Worm (Caenorhabditis elegans) whole organism, L4 larva: ENCODE measurements around the gene Y43F8B.20.

Experiments
- ama-1 ChIP-seq: fragments of 150-350 bp; optimal IDR thresholded peaks from 2 replicates; lab custom pipeline; 2014; ENCODE audit warnings: inconsistent platforms, mixed read lengths
- daf-12 ChIP-seq: fragments of 150-350 bp; optimal IDR thresholded peaks from 2 replicates; lab custom pipeline; 2014; ENCODE audit warnings: missing biosample characterization, missing genetic modification reagents, missing genetic modification characterization
- nhr-10 ChIP-seq: fragments of 150-350 bp; optimal IDR thresholded peaks from 2 replicates; lab custom pipeline; 2014; ENCODE audit warnings: missing biosample characterization, missing genetic modification characterization
- pha-4 ChIP-seq, 2 experiments: fragments of 150-350 bp in 1 of 2; fragments of 200-800 bp in 1 of 2; sonication (Bioruptor generic) in 1 of 2; IDR thresholded peaks in 1 of 2; optimal IDR thresholded peaks in 1 of 2; 2 replicates each; pipeline versions ENCODE4 v1.3.6 to Lab custom; 2014 to 2022; ENCODE audit warnings: missing genetic modification characterization in 2 of 2, missing genetic modification reagents in 2 of 2, missing biosample characterization in 1 of 2, missing compliant biosample characterization in 1 of 2
- pqm-1 ChIP-seq: sonication (generic microtip); optimal IDR thresholded peaks from 2 replicates; lab custom pipeline; 2017; ENCODE audit warnings: missing biosample characterization, missing genetic modification characterization
- unc-62 ChIP-seq, 3 experiments: fragments of 150-350 bp in 1 of 3; sonication (generic microtip); optimal IDR thresholded peaks in 2 of 3; peaks in 1 of 3; 1 replicate in 1 of 3; 2 replicates in 2 of 3; lab custom pipeline; 2014 to 2017; ENCODE audit warnings: missing biosample characterization in 3 of 3, missing genetic modification characterization in 3 of 3, missing genetic modification reagents in 3 of 3, missing genotype in 1 of 3
- zag-1 ChIP-seq: fragments of 150-350 bp; optimal IDR thresholded peaks from 2 replicates; lab custom pipeline; 2014; ENCODE audit warnings: missing biosample characterization, missing genetic modification characterization

- no peak for TF ChIP-seq daf-12 (tag; lab: Kevin White, UChicago)
- no peak for TF ChIP-seq pqm-1 (tag; lab: Kevin White, UChicago)
- no peak for TF ChIP-seq zag-1
- no peak for TF ChIP-seq unc-62 (GFP tag; optimal IDR thresholded peaks at IDR 0.05 in 1 of 2; lab: Kevin White, UChicago)
- no peak for TF ChIP-seq unc-62 (tag; optimal IDR thresholded peaks at IDR 0.05; lab: Kevin White, UChicago)
- no peak for TF ChIP-seq nhr-10 (tag; lab: Kevin White, UChicago)
- TF ChIP-seq ama-1: no peak
- no peak for TF ChIP-seq pha-4 (GFP tag; IDR thresholded peaks at IDR 0.05; lab: Robert Waterston, UW)
- TF ChIP-seq pha-4 (tag; optimal IDR thresholded peaks at IDR 0.05; lab: Kevin White, UChicago): no peak
Measured at ce11 chrV:19502579-19503151, 46.9 kb downstream of the Y43F8B.20 start, which contains the start of gene Y43F8B.3.
